Fruit fly (Drosophila melanogaster) whole organism, embryonic: ENCODE measurements around the gene CG7231.

ENCODE experiments used
- Atf3 ChIP-seq: fragments of 200-800 bp; sonication (Bioruptor generic); optimal IDR thresholded peaks from 3 replicates; lab custom pipeline; 2016; ENCODE audit warnings: missing biosample characterization, missing genetic modification characterization
- CG10147 ChIP-seq: fragments of 200-800 bp; sonication (Bioruptor generic); optimal IDR thresholded peaks from 2 replicates; lab custom pipeline; 2019; ENCODE audit warnings: missing biosample characterization, mild to moderate bottlenecking, missing genetic modification characterization, moderate library complexity
- CG1024 ChIP-seq: fragments of 200-800 bp; sonication (Bioruptor generic); IDR thresholded peaks from 2 replicates; pipeline ENCODE4 v1.3.6; 2022; ENCODE audit warnings: missing biosample characterization, missing genetic modification characterization
- CG10366 ChIP-seq: fragments of 200-800 bp; sonication (Bioruptor generic); IDR thresholded peaks from 2 replicates; pipeline ENCODE4 v1.3.6; 2022; ENCODE audit warnings: missing biosample characterization, missing genetic modification characterization
- CG10431 ChIP-seq: fragments of 200-800 bp; sonication (Bioruptor generic); optimal IDR thresholded peaks from 3 replicates; lab custom pipeline; 2018; ENCODE audit warnings: missing biosample characterization, mild to moderate bottlenecking, missing genetic modification characterization
- CG12071 ChIP-seq: fragments of 200-800 bp; sonication (Bioruptor generic); optimal IDR thresholded peaks from 3 replicates; lab custom pipeline; 2018; ENCODE audit warnings: missing biosample characterization, mild to moderate bottlenecking, missing genetic modification characterization
- CG12236 ChIP-seq: fragments of 200-800 bp; sonication (Bioruptor generic); optimal IDR thresholded peaks from 2 replicates; lab custom pipeline; 2016; ENCODE audit warnings: missing biosample characterization, missing genetic modification characterization
- CG1233 ChIP-seq: fragments of 200-800 bp; sonication (Bioruptor generic); optimal IDR thresholded peaks from 4 replicates; lab custom pipeline; 2018; ENCODE audit warnings: missing biosample characterization, mild to moderate bottlenecking, missing genetic modification characterization
- CG12769 ChIP-seq: fragments of 200-800 bp; sonication (Bioruptor generic); optimal IDR thresholded peaks from 2 replicates; lab custom pipeline; 2019; ENCODE audit warnings: missing biosample characterization, mild to moderate bottlenecking, missing genetic modification characterization, moderate library complexity
- CG14014 ChIP-seq: fragments of 200-800 bp; sonication (Bioruptor generic); IDR thresholded peaks from 2 replicates; pipeline ENCODE4 v1.3.6; 2022; ENCODE audit warnings: missing biosample characterization, missing genetic modification characterization
- CG14050 ChIP-seq: fragments of 200-800 bp; sonication (Bioruptor generic); IDR thresholded peaks from 3 replicates; pipeline ENCODE4 v1.3.6; 2022; ENCODE audit warnings: missing biosample characterization, missing genetic modification characterization
- CG17186 ChIP-seq: fragments of 200-800 bp; sonication (Bioruptor generic); optimal IDR thresholded peaks from 3 replicates; lab custom pipeline; 2017; ENCODE audit warnings: missing biosample characterization, missing genetic modification reagents, missing genetic modification characterization
- CG1792 ChIP-seq: fragments of 200-800 bp; sonication (Bioruptor generic); optimal IDR thresholded peaks from 2 replicates; lab custom pipeline; 2016; ENCODE audit warnings: missing biosample characterization, missing genetic modification characterization
- CG42726 ChIP-seq: fragments of 200-800 bp; sonication (Bioruptor generic); IDR thresholded peaks from 2 replicates; pipeline ENCODE4 v1.3.6; 2022; ENCODE audit warnings: missing biosample characterization, missing genetic modification characterization; ENCODE audit not compliant: partially characterized antibody
- CG4404 ChIP-seq: fragments of 200-800 bp; sonication (Bioruptor generic); IDR thresholded peaks from 2 replicates; pipeline ENCODE4 v1.3.6; 2022; ENCODE audit warnings: missing biosample characterization, missing genetic modification characterization
- CG5180 ChIP-seq: fragments of 200-800 bp; sonication (Bioruptor generic); optimal IDR thresholded peaks from 3 replicates; lab custom pipeline; 2017; ENCODE audit warnings: missing biosample characterization, missing genetic modification characterization, mild to moderate bottlenecking, moderate library complexity, missing genetic modification reagents
- CG6654 ChIP-seq: fragments of 200-800 bp; sonication (Bioruptor generic); optimal IDR thresholded peaks from 2 replicates; lab custom pipeline; 2017; ENCODE audit warnings: missing biosample characterization, mild to moderate bottlenecking, missing genetic modification characterization
- CG6765 ChIP-seq: fragments of 200-800 bp; sonication (Bioruptor generic); optimal IDR thresholded peaks from 3 replicates; lab custom pipeline; 2017; ENCODE audit warnings: missing biosample characterization, mild to moderate bottlenecking, missing genetic modification characterization
- CG8478 ChIP-seq: fragments of >200 bp; optimal IDR thresholded peaks from 2 replicates; lab custom pipeline; 2018
- CG9797 ChIP-seq: fragments of 200-800 bp; sonication (Bioruptor generic); optimal IDR thresholded peaks from 3 replicates; lab custom pipeline; 2018; ENCODE audit warnings: missing biosample characterization, mild to moderate bottlenecking, missing genetic modification characterization
- Ets65A ChIP-seq: fragments of 200-800 bp; sonication (Bioruptor generic); peaks from one replicate; lab custom pipeline; 2016; ENCODE audit warnings: missing biosample characterization, missing genetic modification characterization
- H15 ChIP-seq: fragments of 200-800 bp; sonication (Bioruptor generic); IDR thresholded peaks from 3 replicates; pipeline ENCODE4 v1.3.6; 2022; ENCODE audit warnings: missing biosample characterization, missing genetic modification characterization
- Hr51 ChIP-seq, 2 experiments: fragments of 200-800 bp; sonication (Bioruptor generic); optimal IDR thresholded peaks; 2 replicates in 1 of 2; 3 replicates in 1 of 2; lab custom pipeline; 2016 to 2018; ENCODE audit warnings: missing biosample characterization in 2 of 2, missing genetic modification characterization in 2 of 2, mild to moderate bottlenecking in 1 of 2, moderate library complexity in 1 of 2
- MESR4 ChIP-seq: fragments of 200-800 bp; sonication (Bioruptor generic); optimal IDR thresholded peaks from 2 replicates; lab custom pipeline; 2018; ENCODE audit warnings: missing biosample characterization, mild to moderate bottlenecking, missing genetic modification characterization, moderate library complexity
- az2 ChIP-seq: fragments of 200-800 bp; sonication (Bioruptor generic); optimal IDR thresholded peaks from 3 replicates; lab custom pipeline; 2016; ENCODE audit warnings: missing biosample characterization, missing genetic modification characterization
- bab2 ChIP-seq: fragments of 200-800 bp; sonication (Bioruptor generic); optimal IDR thresholded peaks from 2 replicates; lab custom pipeline; 2016; ENCODE audit warnings: missing biosample characterization, missing genetic modification characterization
- ems ChIP-seq: fragments of 200-800 bp; sonication (Bioruptor generic); optimal IDR thresholded peaks from 3 replicates; lab custom pipeline; 2016; ENCODE audit warnings: missing biosample characterization, missing genetic modification characterization
- fd3F ChIP-seq: fragments of 200-800 bp; sonication (Bioruptor generic); optimal IDR thresholded peaks from 2 replicates; lab custom pipeline; 2018; ENCODE audit warnings: missing biosample characterization, mild to moderate bottlenecking, missing genetic modification characterization, moderate library complexity
- gcm2 ChIP-seq: fragments of 200-800 bp; sonication (Bioruptor generic); optimal IDR thresholded peaks from 2 replicates; lab custom pipeline; 2016; ENCODE audit warnings: missing biosample characterization, missing genetic modification characterization
- gsb-n ChIP-seq: fragments of 200-800 bp; sonication (Bioruptor generic); optimal IDR thresholded peaks from 3 replicates; lab custom pipeline; 2018; ENCODE audit warnings: missing biosample characterization, mild to moderate bottlenecking, missing genetic modification characterization
- h ChIP-seq: fragments of >200 bp; optimal IDR thresholded peaks from 2 replicates; lab custom pipeline; 2017
- hkb ChIP-seq, 2 experiments: fragments of 200-800 bp in 1 of 2; fragments of >200 bp in 1 of 2; sonication (Bioruptor generic) in 1 of 2; IDR thresholded peaks in 1 of 2; optimal IDR thresholded peaks in 1 of 2; 2 replicates each; pipeline versions ENCODE4 v1.3.6 to Lab custom; 2017 to 2022; ENCODE audit warnings: missing biosample characterization in 1 of 2, missing genetic modification characterization in 1 of 2
- jing ChIP-seq: fragments of 200-800 bp; sonication (Bioruptor generic); optimal IDR thresholded peaks from 2 replicates; lab custom pipeline; 2018; ENCODE audit warnings: missing biosample characterization, mild to moderate bottlenecking, missing genetic modification characterization
- lbe ChIP-seq: fragments of 200-800 bp; sonication (Bioruptor generic); optimal IDR thresholded peaks from 2 replicates; lab custom pipeline; 2016; ENCODE audit warnings: missing biosample characterization, mild to moderate bottlenecking, missing genetic modification characterization
- lola ChIP-seq, 3 experiments: fragments of >200 bp in 2 of 3; fragments of 200-800 bp in 1 of 3; sonication (Bioruptor generic) in 1 of 3; optimal IDR thresholded peaks; 2 replicates each; lab custom pipeline; 2017 to 2019; ENCODE audit warnings: missing biosample characterization in 3 of 3, missing genetic modification characterization in 3 of 3, mild to moderate bottlenecking in 1 of 3, moderate library complexity in 1 of 3
- mam ChIP-seq: fragments of 200-800 bp; sonication (Bioruptor generic); optimal IDR thresholded peaks from 3 replicates; lab custom pipeline; 2016; ENCODE audit warnings: missing biosample characterization, missing genetic modification characterization
- nom ChIP-seq: fragments of 200-800 bp; sonication (Bioruptor generic); optimal IDR thresholded peaks from 2 replicates; lab custom pipeline; 2017; ENCODE audit warnings: missing biosample characterization, missing genetic modification characterization, mild to moderate bottlenecking, moderate library complexity, missing genetic modification reagents
- org-1 ChIP-seq: fragments of 200-800 bp; sonication (Bioruptor generic); optimal IDR thresholded peaks from 2 replicates; lab custom pipeline; 2017; ENCODE audit warnings: missing biosample characterization, missing genetic modification characterization
- pita ChIP-seq: fragments of 200-800 bp; sonication (Bioruptor generic); optimal IDR thresholded peaks from 2 replicates; lab custom pipeline; 2017; ENCODE audit warnings: missing biosample characterization, mild to moderate bottlenecking, missing genetic modification characterization
- pum ChIP-seq: fragments of 200-800 bp; sonication (Bioruptor generic); optimal IDR thresholded peaks from 2 replicates; lab custom pipeline; 2016; ENCODE audit warnings: missing biosample characterization, missing genetic modification characterization
- repo ChIP-seq: fragments of 200-800 bp; sonication (Bioruptor generic); optimal IDR thresholded peaks from 2 replicates; lab custom pipeline; 2016; ENCODE audit warnings: missing biosample characterization, missing genetic modification characterization
- salm ChIP-seq: fragments of 200-800 bp; sonication (Bioruptor generic); optimal IDR thresholded peaks from 2 replicates; lab custom pipeline; 2018; ENCODE audit warnings: missing biosample characterization, mild to moderate bottlenecking, missing genetic modification characterization
- sisA ChIP-seq: fragments of 200-800 bp; sonication (Bioruptor generic); IDR thresholded peaks from 2 replicates; pipeline ENCODE4 v1.3.6; 2022; ENCODE audit warnings: missing biosample characterization, missing genetic modification characterization
- stwl ChIP-seq: fragments of 200-800 bp; sonication (Bioruptor generic); optimal IDR thresholded peaks from 3 replicates; lab custom pipeline; 2018; ENCODE audit warnings: missing biosample characterization, mild to moderate bottlenecking, missing genetic modification characterization, moderate library complexity
- trh ChIP-seq: fragments of 200-800 bp; sonication (Bioruptor generic); optimal IDR thresholded peaks from 2 replicates; lab custom pipeline; 2016; ENCODE audit warnings: missing biosample characterization, missing genetic modification characterization
- unc-4 ChIP-seq: fragments of 200-800 bp; sonication (Bioruptor generic); IDR thresholded peaks from 2 replicates; pipeline ENCODE4 v1.3.6; 2022; ENCODE audit warnings: missing biosample characterization, missing genetic modification characterization; ENCODE audit not compliant: partially characterized antibody
- unpg ChIP-seq: fragments of 200-800 bp; sonication (Bioruptor generic); optimal IDR thresholded peaks from 3 replicates; lab custom pipeline; 2018; ENCODE audit warnings: missing biosample characterization, mild to moderate bottlenecking, missing genetic modification characterization, moderate library complexity
- yki ChIP-seq: fragments of >200 bp; optimal IDR thresholded peaks from 3 replicates; lab custom pipeline; 2018
- zf30C ChIP-seq: fragments of 200-800 bp; sonication (Bioruptor generic); optimal IDR thresholded peaks from 3 replicates; lab custom pipeline; 2018; ENCODE audit warnings: missing biosample characterization, mild to moderate bottlenecking, missing genetic modification characterization
- zfh2 ChIP-seq: fragments of 200-800 bp; sonication (Bioruptor generic); optimal IDR thresholded peaks from 2 replicates; lab custom pipeline; 2016; ENCODE audit warnings: missing biosample characterization, missing genetic modification characterization

The CG7231 gene

DNA sequence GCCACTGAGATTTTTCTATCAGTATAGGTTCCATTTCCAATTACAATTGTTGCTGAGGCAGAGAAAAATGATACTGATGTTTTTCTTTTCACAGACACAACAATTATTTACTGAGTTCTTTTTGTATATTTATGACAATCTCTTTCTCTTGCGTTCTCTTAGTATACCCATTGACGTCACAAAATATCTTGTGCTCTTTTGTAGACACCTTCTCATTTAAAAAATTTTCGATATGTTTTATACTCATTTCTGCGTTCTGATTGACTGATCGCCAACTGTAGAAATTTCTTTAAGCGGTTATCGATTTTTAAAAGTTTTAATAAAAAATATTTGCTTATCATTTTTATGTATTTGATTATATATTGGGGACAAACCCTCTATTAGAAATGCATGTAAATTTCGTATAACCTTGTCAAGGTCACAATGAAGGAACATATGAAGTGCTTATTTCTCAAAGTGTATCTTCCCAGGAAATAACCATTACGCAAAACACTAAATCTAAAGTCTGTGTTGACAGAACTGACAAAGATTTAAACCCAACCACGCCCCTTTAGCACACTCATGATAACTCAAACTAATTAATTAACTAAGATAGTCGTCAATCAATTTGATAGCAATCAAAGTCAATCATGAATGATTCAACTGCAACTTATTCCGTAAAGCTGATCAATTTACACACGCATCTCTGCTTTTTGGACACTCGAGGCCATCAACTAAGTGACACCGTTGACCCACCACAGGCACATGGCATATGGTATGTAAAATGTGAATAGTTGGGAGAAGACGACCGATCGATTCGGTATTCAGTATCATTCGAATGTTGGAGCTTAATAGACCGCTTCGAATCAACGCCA is 27.1 kb downstream of the CG7231 start, which contains the start of the genes Glyat and Tg (continued):
- no peak for TF ChIP-seq CG12071
- no peak for TF ChIP-seq CG6765 (GFP tag; lab: Kevin White, UChicago)
- TF ChIP-seq repo, result no peak
- TF ChIP-seq unc-4 (GFP tag; lab: Robert Waterston, UW), result peak; percentile 49; the same call in 1 of the 2 replicates
- TF ChIP-seq CG42726 (GFP tag; lab: Robert Waterston, UW), result peak; percentile 10; the same call in 1 of the 2 replicates
- TF ChIP-seq CG14014 (GFP tag; lab: Robert Waterston, UW), result peak; percentile 57
- no peak for TF ChIP-seq CG1792 (GFP tag; lab: Kevin White, UChicago)
- no peak for TF ChIP-seq bab2 (GFP tag; lab: Kevin White, UChicago)
- TF ChIP-seq CG10147 (GFP tag; lab: Kevin White, UChicago), result no peak
- no peak for TF ChIP-seq stwl
- TF ChIP-seq Ets65A, result no peak
- TF ChIP-seq mam (GFP tag; lab: Kevin White, UChicago), result no peak
- no peak for TF ChIP-seq CG8478 (lab: Kevin White, UChicago)
- TF ChIP-seq H15 (GFP tag; lab: Robert Waterston, UW), result no peak
- TF ChIP-seq ems (GFP tag; lab: Kevin White, UChicago), result no peak
- no peak for TF ChIP-seq CG1024 (GFP tag; lab: Robert Waterston, UW)
- TF ChIP-seq yki (lab: Kevin White, UChicago), result no peak
- no peak; the same call in 2 of the 3 replicates for TF ChIP-seq CG14050
- no peak for TF ChIP-seq gcm2 (GFP tag; lab: Kevin White, UChicago)
- TF ChIP-seq MESR4 (GFP tag; lab: Kevin White, UChicago), result no peak
- peak; percentile 12 for TF ChIP-seq CG12769
- no peak for TF ChIP-seq CG5180 (GFP tag; lab: Kevin White, UChicago)
- no peak for TF ChIP-seq pum (GFP tag; lab: Kevin White, UChicago)
- TF ChIP-seq salm, result no peak
- peak in 1 of 2 experiments; percentile 8 for TF ChIP-seq Hr51 (GFP tag; optimal IDR thresholded peaks at IDR 0.05; lab: Kevin White, UChicago)
- TF ChIP-seq trh (GFP tag; lab: Kevin White, UChicago), result no peak
- TF ChIP-seq CG6654, result no peak
- no peak for TF ChIP-seq unpg (GFP tag; lab: Kevin White, UChicago)
- TF ChIP-seq CG10366 (GFP tag; lab: Robert Waterston, UW), result no peak
- TF ChIP-seq CG10431 (GFP tag; lab: Kevin White, UChicago), result no peak
- TF ChIP-seq CG1233 (GFP tag; lab: Kevin White, UChicago), result no peak
- TF ChIP-seq zf30C (GFP tag; lab: Kevin White, UChicago), result peak; percentile 33
- no peak for TF ChIP-seq CG17186 (GFP tag; lab: Kevin White, UChicago)
- no peak for TF ChIP-seq CG4404
- no peak for TF ChIP-seq hkb (optimal IDR thresholded peaks at IDR 0.05; lab: Kevin White, UChicago)
- TF ChIP-seq hkb (GFP tag; IDR thresholded peaks at IDR 0.05; lab: Robert Waterston, UW), result 0 out of 2 replicates have a peak, but pooled peaks have one; percentile 36
- TF ChIP-seq az2 (GFP tag; lab: Kevin White, UChicago), result no peak
- no peak for TF ChIP-seq jing (GFP tag; lab: Kevin White, UChicago)
- TF ChIP-seq gsb-n (tag; lab: Kevin White, UChicago), result peak; percentile 1
- TF ChIP-seq lola (GFP tag; optimal IDR thresholded peaks at IDR 0.05; lab: Kevin White, UChicago), result no peak
- TF ChIP-seq CG9797 (GFP tag; lab: Kevin White, UChicago), result no peak
- no peak for TF ChIP-seq pita (GFP tag; lab: Kevin White, UChicago)
- no peak for TF ChIP-seq h
- TF ChIP-seq fd3F, result no peak
- no peak for TF ChIP-seq zfh2
- TF ChIP-seq lbe (GFP tag; lab: Kevin White, UChicago), result no peak
- no peak for TF ChIP-seq nom
- no peak for TF ChIP-seq Atf3 (GFP tag; lab: Kevin White, UChicago)
- no peak for TF ChIP-seq org-1 (GFP tag; lab: Kevin White, UChicago)
- TF ChIP-seq CG12236 (GFP tag; lab: Kevin White, UChicago), result no peak
- no peak for TF ChIP-seq sisA (GFP tag; lab: Robert Waterston, UW)
